Worm (Caenorhabditis elegans) whole organism, mixed stage, embryonic: ENCODE results near the gene abi-1.

Source experiments
- ceh-83 ChIP-seq: fragments of 200-800 bp; sonication (Bioruptor generic); optimal IDR thresholded peaks from 2 replicates; lab custom pipeline; 2018; ENCODE audit warnings: mild to moderate bottlenecking, missing genetic modification characterization, missing compliant biosample characterization
- elt-1 ChIP-seq: sonication (generic microtip); optimal IDR thresholded peaks from 2 replicates; lab custom pipeline; 2017; ENCODE audit warnings: missing genetic modification characterization, mild to moderate bottlenecking, missing compliant biosample characterization, antibody characterized with exemption, moderate library complexity, borderline replicate concordance; ENCODE audit not compliant: insufficient read depth
- hlh-1 ChIP-seq: fragments of 150-350 bp; optimal IDR thresholded peaks from 2 replicates; lab custom pipeline; 2014; ENCODE audit warnings: missing biosample characterization, missing genetic modification reagents, missing genetic modification characterization
- lin-32 ChIP-seq: fragments of 200-800 bp; sonication (Bioruptor generic); optimal IDR thresholded peaks from 2 replicates; lab custom pipeline; 2018; ENCODE audit warnings: mild to moderate bottlenecking, missing genetic modification characterization, missing compliant biosample characterization
- lsy-2 ChIP-seq: fragments of 150-350 bp; optimal IDR thresholded peaks from 2 replicates; lab custom pipeline; 2014; ENCODE audit warnings: missing biosample characterization, missing genetic modification characterization
- mab-5 ChIP-seq: fragments of 150-350 bp; optimal IDR thresholded peaks from 2 replicates; lab custom pipeline; 2014; ENCODE audit warnings: missing biosample characterization, missing genetic modification characterization
- nhr-12 ChIP-seq: fragments of 150-350 bp; optimal IDR thresholded peaks from 2 replicates; lab custom pipeline; 2014; ENCODE audit warnings: missing biosample characterization, missing genetic modification characterization
- nhr-28 ChIP-seq: fragments of 150-350 bp; optimal IDR thresholded peaks from 2 replicates; lab custom pipeline; 2014; ENCODE audit warnings: missing biosample characterization, missing genetic modification characterization
- nhr-76 ChIP-seq: sonication (generic microtip); optimal IDR thresholded peaks from 2 replicates; lab custom pipeline; 2017; ENCODE audit warnings: missing biosample characterization, missing genetic modification characterization
- pha-4 ChIP-seq: fragments of 150-350 bp; optimal IDR thresholded peaks from 2 replicates; lab custom pipeline; 2018; ENCODE audit warnings: missing biosample characterization, missing genetic modification reagents, missing genetic modification characterization
- sem-2 ChIP-seq: fragments of 200-800 bp; sonication (Bioruptor generic); optimal IDR thresholded peaks from 2 replicates; lab custom pipeline; 2018; ENCODE audit warnings: mild to moderate bottlenecking, missing genetic modification characterization, missing compliant biosample characterization
- snpc-4 ChIP-seq: fragments of 150-350 bp; optimal IDR thresholded peaks from 2 replicates; lab custom pipeline; 2014; ENCODE audit warnings: missing biosample characterization, missing genetic modification characterization
- unc-62 ChIP-seq: fragments of 150-350 bp; optimal IDR thresholded peaks from 2 replicates; lab custom pipeline; 2014; ENCODE audit warnings: missing biosample characterization, missing genetic modification reagents, missing genetic modification characterization

ce11 chrIII:5665710-5666109, 26.8 kb downstream of the abi-1 start:
- TF ChIP-seq hlh-1 (tag; lab: Kevin White, UChicago): no peak
- TF ChIP-seq lsy-2: no peak
- no peak for TF ChIP-seq sem-2
- no peak for TF ChIP-seq elt-1 (tag; lab: Kevin White, UChicago)
- TF ChIP-seq ceh-83: no peak
- no peak for TF ChIP-seq unc-62 (GFP tag; lab: Kevin White, UChicago)
- TF ChIP-seq nhr-28 (tag; lab: Kevin White, UChicago): no peak
- no peak for TF ChIP-seq mab-5
- no peak for TF ChIP-seq nhr-76
- no peak for TF ChIP-seq pha-4 (tag; lab: Kevin White, UChicago)
- TF ChIP-seq lin-32 (GFP tag; lab: Kevin White, UChicago): no peak
- TF ChIP-seq nhr-12 (tag; lab: Kevin White, UChicago): no peak
- TF ChIP-seq snpc-4 (tag; lab: Kevin White, UChicago): no peak
